Worm (Caenorhabditis elegans): ENCODE data around the gene F14F9.5.

DNA sequence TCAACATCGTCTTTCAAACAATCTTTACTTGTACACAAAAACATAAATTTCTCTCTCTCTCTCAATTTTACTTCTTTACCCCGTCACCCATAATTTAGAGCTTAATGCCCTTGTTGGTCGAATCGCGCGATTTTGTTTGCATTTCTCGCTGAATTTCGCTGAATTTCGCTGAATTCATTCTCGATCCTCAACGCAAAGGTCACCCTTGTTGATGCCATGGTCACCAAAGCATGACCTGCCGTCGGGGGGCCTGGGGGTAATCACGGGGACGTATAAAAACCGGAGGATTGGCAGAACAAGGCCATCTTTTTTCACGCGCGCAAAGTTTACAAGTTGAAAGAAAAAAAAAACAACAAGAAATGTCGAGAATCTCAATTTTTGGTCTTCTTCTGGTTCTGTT lies 3.1 kb downstream of the F14F9.5 start, which contains the start of gene F14F9.8:
- TF ChIP-seq ama-1 (optimal IDR thresholded peaks at IDR 0.05): no peak
- no peak for TF ChIP-seq tbx-37 (GFP tag; conservative IDR thresholded peaks at IDR 0.05)
- no peak for TF ChIP-seq hmbx-1 (tag; optimal IDR thresholded peaks at IDR 0.05)
- no peak for TF ChIP-seq scrt-1 (GFP tag; IDR thresholded peaks at IDR 0.05)
- no peak for TF ChIP-seq pes-1 (GFP tag; IDR thresholded peaks at IDR 0.05)
- no peak for TF ChIP-seq tbx-11 (GFP tag; IDR thresholded peaks at IDR 0.05)
- no peak for TF ChIP-seq flt-1 (GFP tag; IDR thresholded peaks at IDR 0.05)
- TF ChIP-seq ets-7 (tag; optimal IDR thresholded peaks at IDR 0.05): no peak
